Fruit fly (Drosophila melanogaster) whole organism, embryonic: ENCODE data around the gene CG43163.

Source experiments
- CG12942 ChIP-seq: fragments of 200-800 bp; sonication (Bioruptor generic); optimal IDR thresholded peaks from 3 replicates; lab custom pipeline; 2016; ENCODE audit warnings: missing biosample characterization, missing genetic modification characterization
- CG13894 ChIP-seq: fragments of 200-800 bp; sonication (Bioruptor generic); optimal IDR thresholded peaks from 3 replicates; lab custom pipeline; 2018; ENCODE audit warnings: missing biosample characterization, mild to moderate bottlenecking, missing genetic modification characterization, moderate library complexity
- CG14860 ChIP-seq: fragments of 200-800 bp; sonication (Bioruptor generic); IDR thresholded peaks from 3 replicates; pipeline ENCODE4 v1.3.6; 2022; ENCODE audit warnings: missing biosample characterization, missing genetic modification characterization; ENCODE audit not compliant: partially characterized antibody
- CG16813 ChIP-seq: fragments of 200-800 bp; sonication (Bioruptor generic); IDR thresholded peaks from 3 replicates; pipeline ENCODE4 v1.3.6; 2022; ENCODE audit warnings: missing biosample characterization, missing genetic modification characterization; ENCODE audit not compliant: partially characterized antibody
- CG17568 ChIP-seq: fragments of 200-800 bp; sonication (Bioruptor generic); optimal IDR thresholded peaks from 2 replicates; lab custom pipeline; 2018; ENCODE audit warnings: missing biosample characterization, mild to moderate bottlenecking, missing genetic modification characterization, moderate library complexity
- CG17802 ChIP-seq: fragments of 200-800 bp; sonication (Bioruptor generic); optimal IDR thresholded peaks from 2 replicates; lab custom pipeline; 2018; ENCODE audit warnings: missing biosample characterization, mild to moderate bottlenecking, missing genetic modification characterization, moderate library complexity
- CG1792 ChIP-seq: fragments of 200-800 bp; sonication (Bioruptor generic); optimal IDR thresholded peaks from 2 replicates; lab custom pipeline; 2016; ENCODE audit warnings: missing biosample characterization, missing genetic modification characterization
- CG18011 ChIP-seq: fragments of 200-800 bp; sonication (Bioruptor generic); optimal IDR thresholded peaks from 2 replicates; lab custom pipeline; 2017; ENCODE audit warnings: missing biosample characterization, missing genetic modification characterization, mild to moderate bottlenecking, moderate library complexity, missing genotype
- CG18262 ChIP-seq: fragments of 200-800 bp; optimal IDR thresholded peaks from 3 replicates; lab custom pipeline; 2019; ENCODE audit warnings: missing biosample characterization, mild to moderate bottlenecking, missing genetic modification characterization, moderate library complexity
- CG2120 ChIP-seq: fragments of 200-800 bp; sonication (Bioruptor generic); optimal IDR thresholded peaks from 3 replicates; lab custom pipeline; 2016; ENCODE audit warnings: missing biosample characterization, missing genetic modification characterization
- CG33213 ChIP-seq: fragments of 200-800 bp; sonication (Bioruptor generic); optimal IDR thresholded peaks from 3 replicates; lab custom pipeline; 2016; ENCODE audit warnings: missing biosample characterization, missing genetic modification characterization
- CG4820 ChIP-seq: fragments of 200-800 bp; sonication (Bioruptor generic); optimal IDR thresholded peaks from 3 replicates; lab custom pipeline; 2016; ENCODE audit warnings: missing biosample characterization, missing genetic modification characterization
- CG5180 ChIP-seq: fragments of 200-800 bp; sonication (Bioruptor generic); optimal IDR thresholded peaks from 3 replicates; lab custom pipeline; 2017; ENCODE audit warnings: missing biosample characterization, missing genetic modification characterization, mild to moderate bottlenecking, moderate library complexity, missing genetic modification reagents
- CG7271 ChIP-seq: fragments of 200-800 bp; sonication (Bioruptor generic); optimal IDR thresholded peaks from 2 replicates; lab custom pipeline; 2018; ENCODE audit warnings: missing biosample characterization, mild to moderate bottlenecking, missing genetic modification characterization, moderate library complexity
- CG7357 ChIP-seq: fragments of 200-800 bp; sonication (Bioruptor generic); IDR thresholded peaks from 3 replicates; pipeline ENCODE4 v1.3.6; 2022; ENCODE audit warnings: missing biosample characterization, missing genetic modification characterization
- CG7372 ChIP-seq: fragments of 200-800 bp; sonication (Bioruptor generic); IDR thresholded peaks from 2 replicates; pipeline ENCODE4 v1.3.6; 2022; ENCODE audit warnings: missing biosample characterization, missing genetic modification characterization
- CG8281 ChIP-seq: fragments of 200-800 bp; sonication (Bioruptor generic); optimal IDR thresholded peaks from 2 replicates; lab custom pipeline; 2018; ENCODE audit warnings: missing biosample characterization, mild to moderate bottlenecking, missing genetic modification characterization, moderate library complexity
- CG9437 ChIP-seq: fragments of 200-800 bp; sonication (Bioruptor generic); optimal IDR thresholded peaks from 2 replicates; lab custom pipeline; 2018; ENCODE audit warnings: missing biosample characterization, mild to moderate bottlenecking, missing genetic modification characterization
- D ChIP-seq, 2 experiments: fragments of 200-800 bp in 1 of 2; fragments of >200 bp in 1 of 2; sonication (Bioruptor generic) in 1 of 2; optimal IDR thresholded peaks; 2 replicates in 1 of 2; 3 replicates in 1 of 2; lab custom pipeline; 2017; ENCODE audit warnings: mild to moderate bottlenecking in 1 of 2, missing biosample characterization in 1 of 2, missing genetic modification characterization in 1 of 2, missing genetic modification reagents in 1 of 2
- Doc2 ChIP-seq: fragments of 200-800 bp; sonication (Bioruptor generic); IDR thresholded peaks from 2 replicates; pipeline ENCODE4 v1.3.6; 2022; ENCODE audit warnings: missing biosample characterization, missing genetic modification characterization
- Fer1 ChIP-seq: fragments of 200-800 bp; sonication (Bioruptor generic); optimal IDR thresholded peaks from 2 replicates; lab custom pipeline; 2017; ENCODE audit warnings: missing biosample characterization, mild to moderate bottlenecking, missing genetic modification characterization
- Hand ChIP-seq: fragments of 200-800 bp; sonication (Bioruptor generic); optimal IDR thresholded peaks from 2 replicates; lab custom pipeline; 2017; ENCODE audit warnings: mild to moderate bottlenecking, missing biosample characterization, missing genetic modification reagents, missing genetic modification characterization
- HmgD ChIP-seq: fragments of 200-800 bp; sonication (Bioruptor generic); optimal IDR thresholded peaks from 3 replicates; lab custom pipeline; 2016; ENCODE audit warnings: missing biosample characterization, missing genetic modification characterization
- Med ChIP-seq: fragments of 200-800 bp; sonication (Bioruptor generic); peaks from one replicate; lab custom pipeline; 2016; ENCODE audit warnings: missing biosample characterization, missing genetic modification characterization, mild to moderate bottlenecking, inconsistent platforms, moderate library complexity
- NC2β ChIP-seq: fragments of 200-800 bp; sonication (Bioruptor generic); optimal IDR thresholded peaks from 2 replicates; lab custom pipeline; 2016; ENCODE audit warnings: missing biosample characterization, missing genetic modification characterization
- Oaz ChIP-seq: fragments of 200-800 bp; sonication (Bioruptor generic); IDR thresholded peaks from 2 replicates; pipeline ENCODE4 v1.3.6; 2022; ENCODE audit warnings: missing biosample characterization, missing genetic modification characterization
- Oli ChIP-seq: fragments of 200-800 bp; sonication (Bioruptor generic); optimal IDR thresholded peaks from 2 replicates; lab custom pipeline; 2018; ENCODE audit warnings: missing biosample characterization, mild to moderate bottlenecking, missing genetic modification characterization, moderate library complexity
- Poxn ChIP-seq: fragments of 200-800 bp; sonication (Bioruptor generic); IDR thresholded peaks from 2 replicates; pipeline ENCODE4 v1.3.6; 2022; ENCODE audit warnings: missing biosample characterization, missing genetic modification characterization
- Scr ChIP-seq: fragments of 200-800 bp; sonication (Bioruptor generic); IDR thresholded peaks from 2 replicates; pipeline ENCODE4 v1.3.6; 2022; ENCODE audit warnings: missing biosample characterization, missing genetic modification characterization; ENCODE audit not compliant: partially characterized antibody
- Sox100B ChIP-seq: fragments of 200-800 bp; sonication (Bioruptor generic); optimal IDR thresholded peaks from 3 replicates; lab custom pipeline; 2018; ENCODE audit warnings: missing biosample characterization, mild to moderate bottlenecking, missing genetic modification characterization
- Sry-β ChIP-seq: fragments of 200-800 bp; sonication (Bioruptor generic); optimal IDR thresholded peaks from 2 replicates; lab custom pipeline; 2018; ENCODE audit warnings: missing biosample characterization, mild to moderate bottlenecking, missing genetic modification characterization, moderate library complexity
- amos ChIP-seq: fragments of 200-800 bp; sonication (Bioruptor generic); IDR thresholded peaks from 2 replicates; pipeline ENCODE4 v1.3.6; 2022; ENCODE audit warnings: missing biosample characterization, missing genetic modification characterization; ENCODE audit not compliant: partially characterized antibody
- bbx ChIP-seq: fragments of 200-800 bp; sonication (Bioruptor generic); IDR thresholded peaks from 2 replicates; pipeline ENCODE4 v1.3.6; 2022; ENCODE audit warnings: missing biosample characterization, missing genetic modification characterization; ENCODE audit not compliant: partially characterized antibody
- bigmax ChIP-seq: fragments of 200-800 bp; sonication (Bioruptor generic); optimal IDR thresholded peaks from 2 replicates; lab custom pipeline; 2018; ENCODE audit warnings: missing biosample characterization, mild to moderate bottlenecking, missing genetic modification characterization
- corto ChIP-seq: fragments of 200-800 bp; sonication (Bioruptor generic); optimal IDR thresholded peaks from 2 replicates; lab custom pipeline; 2016; ENCODE audit warnings: missing biosample characterization, mild to moderate bottlenecking, missing genetic modification characterization, moderate library complexity
- ems ChIP-seq: fragments of 200-800 bp; sonication (Bioruptor generic); optimal IDR thresholded peaks from 3 replicates; lab custom pipeline; 2016; ENCODE audit warnings: missing biosample characterization, missing genetic modification characterization
- fd64A ChIP-seq: fragments of 200-800 bp; sonication (Bioruptor generic); optimal IDR thresholded peaks from 3 replicates; lab custom pipeline; 2018; ENCODE audit warnings: missing biosample characterization, mild to moderate bottlenecking, missing genetic modification characterization
- fu2 ChIP-seq: fragments of 200-800 bp; sonication (Bioruptor generic); optimal IDR thresholded peaks from 2 replicates; lab custom pipeline; 2016; ENCODE audit warnings: missing biosample characterization, missing genetic modification characterization
- gce ChIP-seq: fragments of 200-800 bp; sonication (Bioruptor generic); IDR thresholded peaks from 3 replicates; pipeline ENCODE4 v1.3.6; 2022; ENCODE audit warnings: missing biosample characterization, missing genetic modification characterization
- grau ChIP-seq: fragments of 200-800 bp; optimal IDR thresholded peaks from 3 replicates; lab custom pipeline; 2019; ENCODE audit warnings: missing biosample characterization, mild to moderate bottlenecking, missing genetic modification characterization, moderate library complexity
- ind ChIP-seq: fragments of 200-800 bp; sonication (Bioruptor generic); optimal IDR thresholded peaks from 3 replicates; lab custom pipeline; 2016; ENCODE audit warnings: missing biosample characterization, missing genetic modification characterization
- lov ChIP-seq, 2 experiments: fragments of 200-800 bp in 1 of 2; fragments of >200 bp in 1 of 2; sonication (Bioruptor generic) in 1 of 2; IDR thresholded peaks in 1 of 2; optimal IDR thresholded peaks in 1 of 2; 2 replicates in 1 of 2; 3 replicates in 1 of 2; pipeline versions ENCODE4 v1.3.6 to Lab custom; 2017 to 2022; ENCODE audit warnings: missing biosample characterization in 1 of 2, missing genetic modification characterization in 1 of 2
- run ChIP-seq: fragments of 200-800 bp; sonication (Bioruptor generic); optimal IDR thresholded peaks from 3 replicates; lab custom pipeline; 2018; ENCODE audit warnings: missing biosample characterization, mild to moderate bottlenecking, missing genetic modification characterization
- salm ChIP-seq: fragments of 200-800 bp; sonication (Bioruptor generic); optimal IDR thresholded peaks from 2 replicates; lab custom pipeline; 2018; ENCODE audit warnings: missing biosample characterization, mild to moderate bottlenecking, missing genetic modification characterization
- sc ChIP-seq, 3 experiments: fragments of >200 bp in 2 of 3; fragments of 200-800 bp in 1 of 3; sonication (Bioruptor generic) in 1 of 3; optimal IDR thresholded peaks; 2 replicates in 2 of 3; 3 replicates in 1 of 3; lab custom pipeline; 2017; ENCODE audit warnings: mild to moderate bottlenecking in 1 of 3, missing biosample characterization in 1 of 3, missing genetic modification characterization in 1 of 3, missing genetic modification reagents in 1 of 3
- sens ChIP-seq: fragments of 200-800 bp; sonication (Bioruptor generic); peaks from one replicate; lab custom pipeline; 2016; ENCODE audit warnings: missing biosample characterization, missing genetic modification characterization
- shn ChIP-seq: fragments of 200-800 bp; sonication (Bioruptor generic); optimal IDR thresholded peaks from 3 replicates; lab custom pipeline; 2016; ENCODE audit warnings: missing biosample characterization, missing genetic modification characterization
- zen ChIP-seq: fragments of 200-800 bp; sonication (Bioruptor generic); optimal IDR thresholded peaks from 3 replicates; lab custom pipeline; 2018; ENCODE audit warnings: missing biosample characterization, mild to moderate bottlenecking, missing genetic modification characterization, moderate library complexity

The CG43163 gene

dm6 chr3L:8424831-8425336, 82.1 kb downstream of the CG43163 start, which contains the start of gene Cbl (continued):
- TF ChIP-seq Sry-β (GFP tag; lab: Kevin White, UChicago) (peak; percentile 9), sc (optimal IDR thresholded peaks at IDR 0.05; lab: Kevin White, UChicago) (no peak), sc (GFP tag; optimal IDR thresholded peaks at IDR 0.05; lab: Kevin White, UChicago) (no peak), Poxn (GFP tag; lab: Robert Waterston, UW) (no peak), CG7357 (GFP tag; lab: Robert Waterston, UW) (no peak), CG18262 (tag; lab: Kevin White, UChicago) (peak; percentile 24), salm (tag; lab: Kevin White, UChicago) (no peak), lov (optimal IDR thresholded peaks at IDR 0.05; lab: Kevin White, UChicago) (no peak), lov (GFP tag; IDR thresholded peaks at IDR 0.05; lab: Robert Waterston, UW) (no peak), HmgD (peak; percentile 60), CG17568 (GFP tag; lab: Kevin White, UChicago) (no peak), ems (GFP tag; lab: Kevin White, UChicago) (no peak), fd64A (GFP tag; lab: Kevin White, UChicago) (peak; percentile 1), CG17802 (tag; lab: Kevin White, UChicago) (no peak), grau (tag; lab: Kevin White, UChicago) (no peak), CG12942 (GFP tag; lab: Kevin White, UChicago) (no peak), NC2β (GFP tag; lab: Kevin White, UChicago) (peak; percentile 23), amos (no peak; the same call in 1 of the 2 replicates), shn (GFP tag; lab: Kevin White, UChicago) (no peak), CG2120 (GFP tag; lab: Kevin White, UChicago) (no peak), run (tag; lab: Kevin White, UChicago) (no peak), Scr (GFP tag; lab: Robert Waterston, UW) (peak; percentile 39; the same call in 1 of the 2 replicates), Doc2 (GFP tag; lab: Robert Waterston, UW) (no peak), CG16813 (GFP tag; lab: Robert Waterston, UW) (no peak), CG7372 (GFP tag; lab: Robert Waterston, UW) (no peak), zen (peak; percentile 23), CG13894 (tag; lab: Kevin White, UChicago) (no peak), gce (GFP tag; lab: Robert Waterston, UW) (no peak), CG9437 (GFP tag; lab: Kevin White, UChicago) (no peak), Fer1 (GFP tag; lab: Kevin White, UChicago) (peak; percentile 49), bigmax (GFP tag; lab: Kevin White, UChicago) (no peak), CG5180 (GFP tag; lab: Kevin White, UChicago) (no peak), Hand (GFP tag; lab: Kevin White, UChicago) (no peak), CG14860 (no peak), D (optimal IDR thresholded peaks at IDR 0.05; lab: Kevin White, UChicago) (no peak), D (GFP tag; optimal IDR thresholded peaks at IDR 0.05; lab: Kevin White, UChicago) (no peak), CG1792 (no peak), Sox100B (no peak), CG8281 (tag; lab: Kevin White, UChicago) (no peak), CG7271 (tag; lab: Kevin White, UChicago) (no peak), CG4820 (GFP tag; lab: Kevin White, UChicago) (no peak), sens (peak; percentile 67), bbx (GFP tag; lab: Robert Waterston, UW) (peak; percentile 26), CG33213 (peak; percentile 68), Med (GFP tag; lab: Kevin White, UChicago) (peak; percentile 84), CG18011 (no peak), corto (GFP tag; lab: Kevin White, UChicago) (no peak), Oaz (GFP tag; lab: Robert Waterston, UW) (no peak), fu2 (GFP tag; lab: Kevin White, UChicago) (no peak), Oli (tag; lab: Kevin White, UChicago) (no peak), ind (no peak)
